Worm (Caenorhabditis elegans): ENCODE measurements around the gene H41C03.2.

ce11 chrII:5804288-5804687, 47.6 kb downstream of the H41C03.2 start:
- TF ChIP-seq dao-5 (tag; optimal IDR thresholded peaks at IDR 0.05) (no peak), him-1 (tag; optimal IDR thresholded peaks at IDR 0.05) (no peak)
